Worm (Caenorhabditis elegans): ENCODE results near the gene tag-290.

Gene tag-290

ce11 chrV:11572803-11573490, 40.2 kb upstream of the tag-290 start, which contains the start of the genes H12C20.7 and nhr-68 (continued):
- TF ChIP-seq ZK337.2 (GFP tag; IDR thresholded peaks at IDR 0.05), result no peak
- no peak for TF ChIP-seq F37D6.2 (tag; optimal IDR thresholded peaks at IDR 0.05)
- no peak for TF ChIP-seq daf-12 (tag; optimal IDR thresholded peaks at IDR 0.05)
- TF ChIP-seq nhr-28 (tag; optimal IDR thresholded peaks at IDR 0.05), result peak; percentile 97
- peak; percentile 99 for TF ChIP-seq hlh-11 (tag; optimal IDR thresholded peaks at IDR 0.05)
- no peak for TF ChIP-seq attf-4 (tag; optimal IDR thresholded peaks at IDR 0.05)
- TF ChIP-seq php-3 (GFP tag; IDR thresholded peaks at IDR 0.05), result peak; percentile 97
- TF ChIP-seq ceh-32 (tag; optimal IDR thresholded peaks at IDR 0.05; ENCODE audit: poor library complexity), result no peak
- no peak for TF ChIP-seq hmg-1.1 (GFP tag; IDR thresholded peaks at IDR 0.05)
- TF ChIP-seq nhr-111 (GFP tag; optimal IDR thresholded peaks at IDR 0.05), result no peak
- TF ChIP-seq ctbp-1 (GFP tag; IDR thresholded peaks at IDR 0.05), result peak; percentile 70
- 0 out of 2 replicates have a peak, but pooled peaks have one; percentile 42 for TF ChIP-seq Y75B8A.6 (GFP tag; IDR thresholded peaks at IDR 0.05)
- TF ChIP-seq D1046.2 (GFP tag; IDR thresholded peaks at IDR 0.05), result peak; percentile 44; the same call in 1 of the 2 replicates
- no peak for TF ChIP-seq lim-7 (GFP tag; IDR thresholded peaks at IDR 0.05)
- TF ChIP-seq aly-2 (tag; optimal IDR thresholded peaks at IDR 0.05), result no peak
- TF ChIP-seq dmd-8 (GFP tag; IDR thresholded peaks at IDR 0.05), result 0 out of 2 replicates have a peak, but pooled peaks have one; percentile 26
- TF ChIP-seq cey-2 (tag; optimal IDR thresholded peaks at IDR 0.05; ENCODE audit: borderline replicate concordance, insufficient read depth), result peak; percentile 96
- no peak for TF ChIP-seq zfp-2 (tag; optimal IDR thresholded peaks at IDR 0.05)
- TF ChIP-seq tag-97 (GFP tag; IDR thresholded peaks at IDR 0.05), result no peak
- peak; percentile 55 for TF ChIP-seq nhr-25 (tag; optimal IDR thresholded peaks at IDR 0.05; ENCODE audit: borderline replicate concordance, insufficient read depth)
- TF ChIP-seq fos-1 (tag; optimal IDR thresholded peaks at IDR 0.05), result peak; percentile 21
- TF ChIP-seq lin-29 (GFP tag; IDR thresholded peaks at IDR 0.05), result peak; percentile 66; the same call in 1 of the 2 replicates
- peak in 1 of 2 experiments; percentile 99 for TF ChIP-seq unc-62 (GFP tag; optimal IDR thresholded peaks at IDR 0.05 in 1 of 2)
- no peak for TF ChIP-seq unc-62 (tag; optimal IDR thresholded peaks at IDR 0.05)
- no peak for TF ChIP-seq snpc-4 (tag; optimal IDR thresholded peaks at IDR 0.05)
- TF ChIP-seq nhr-10 (tag; optimal IDR thresholded peaks at IDR 0.05), result peak; percentile 99
- TF ChIP-seq ceh-44 (GFP tag; IDR thresholded peaks at IDR 0.05), result no peak
- TF ChIP-seq daf-16 (GFP tag; optimal IDR thresholded peaks at IDR 0.05), result peak; percentile 95
- peak; percentile 100 for TF ChIP-seq daf-16 (tag; optimal IDR thresholded peaks at IDR 0.05)
- TF ChIP-seq sdz-12 (GFP tag; optimal IDR thresholded peaks at IDR 0.05), result no peak
- TF ChIP-seq mxl-3 (GFP tag; optimal IDR thresholded peaks at IDR 0.05), result peak; percentile 100
- peak; percentile 98 for TF ChIP-seq gei-8 (GFP tag; optimal IDR thresholded peaks at IDR 0.05)
- peak; percentile 99 for TF ChIP-seq nhr-48 (tag; optimal IDR thresholded peaks at IDR 0.05)
- TF ChIP-seq F49E8.2 (tag; optimal IDR thresholded peaks at IDR 0.05; ENCODE audit: borderline replicate concordance), result no peak
- peak; percentile 88 for TF ChIP-seq nhr-77 (tag; optimal IDR thresholded peaks at IDR 0.05)
- TF ChIP-seq nhr-6 (tag; optimal IDR thresholded peaks at IDR 0.05), result peak; percentile 48
- TF ChIP-seq pqm-1 (tag; optimal IDR thresholded peaks at IDR 0.05), result peak; percentile 59
- TF ChIP-seq ama-1 (optimal IDR thresholded peaks at IDR 0.05), result no peak
- TF ChIP-seq F10B5.3 (tag; optimal IDR thresholded peaks at IDR 0.05), result no peak
- TF ChIP-seq zip-11 (GFP tag; IDR thresholded peaks at IDR 0.05), result no peak
- peak; percentile 55 for TF ChIP-seq zip-2 (tag; optimal IDR thresholded peaks at IDR 0.05)
- peak; percentile 72 for TF ChIP-seq ztf-7 (tag; optimal IDR thresholded peaks at IDR 0.05)
- TF ChIP-seq spr-1 (tag; optimal IDR thresholded peaks at IDR 0.05), result peak; percentile 86
- peak; percentile 99 for TF ChIP-seq dve-1 (tag; optimal IDR thresholded peaks at IDR 0.05; ENCODE audit: insufficient read depth)
- TF ChIP-seq T20F7.1 (GFP tag; optimal IDR thresholded peaks at IDR 0.05), result peak; percentile 84
- TF ChIP-seq F26F4.8 (GFP tag; conservative IDR thresholded peaks at IDR 0.05), result no peak
- TF ChIP-seq rbr-2 (tag; optimal IDR thresholded peaks at IDR 0.05), result peak; percentile 38
- TF ChIP-seq ceh-62 (tag; optimal IDR thresholded peaks at IDR 0.05), result no peak
- TF ChIP-seq F44E2.7 (GFP tag; IDR thresholded peaks at IDR 0.05), result no peak
- no peak for TF ChIP-seq egl-27 (tag; optimal IDR thresholded peaks at IDR 0.05)
- TF ChIP-seq hif-1 (tag; optimal IDR thresholded peaks at IDR 0.05), result peak in 1 of 2 experiments; percentile 16
